Fruit fly (Drosophila melanogaster) whole organism, prepupa: ENCODE data around the gene CG15322.

Experiments
- Blimp-1 ChIP-seq: fragments of 200-800 bp; sonication (Bioruptor generic); optimal IDR thresholded peaks from 3 replicates; lab custom pipeline; 2017; ENCODE audit warnings: missing biosample characterization, missing genetic modification characterization, mild to moderate bottlenecking, moderate library complexity, missing genetic modification reagents
- CG10631 ChIP-seq: fragments of 200-800 bp; sonication (Bioruptor generic); optimal IDR thresholded peaks from 2 replicates; lab custom pipeline; 2016; ENCODE audit warnings: missing biosample characterization, missing genetic modification characterization
- CG10669 ChIP-seq: fragments of 200-800 bp; sonication (Bioruptor generic); optimal IDR thresholded peaks from 3 replicates; lab custom pipeline; 2018; ENCODE audit warnings: missing biosample characterization, mild to moderate bottlenecking, missing genetic modification characterization, moderate library complexity
- CG11294 ChIP-seq: fragments of 200-800 bp; sonication (Bioruptor generic); IDR thresholded peaks from 2 replicates; pipeline ENCODE4 v1.3.6; 2022; ENCODE audit warnings: missing biosample characterization, missing genetic modification characterization
- CG11902 ChIP-seq: fragments of 200-800 bp; sonication (Bioruptor generic); optimal IDR thresholded peaks from 3 replicates; lab custom pipeline; 2016; ENCODE audit warnings: missing biosample characterization, missing genetic modification characterization
- CG15336 ChIP-seq: fragments of 200-800 bp; sonication (Bioruptor generic); IDR thresholded peaks from 2 replicates; pipeline ENCODE4 v1.3.6; 2022; ENCODE audit warnings: missing biosample characterization, missing genetic modification characterization
- CG1621 ChIP-seq: fragments of 200-800 bp; sonication (Bioruptor generic); optimal IDR thresholded peaks from 3 replicates; lab custom pipeline; 2018; ENCODE audit warnings: missing biosample characterization, mild to moderate bottlenecking, missing genetic modification characterization
- CG16779 ChIP-seq: fragments of 200-800 bp; sonication (Bioruptor generic); optimal IDR thresholded peaks from 3 replicates; lab custom pipeline; 2017; ENCODE audit warnings: missing biosample characterization, mild to moderate bottlenecking, missing genetic modification characterization
- CG3032 ChIP-seq: fragments of 200-800 bp; optimal IDR thresholded peaks from 2 replicates; lab custom pipeline; 2019; ENCODE audit warnings: missing biosample characterization, mild to moderate bottlenecking, missing genetic modification characterization, moderate library complexity
- CG31627 ChIP-seq: fragments of 200-800 bp; sonication (Bioruptor generic); optimal IDR thresholded peaks from 3 replicates; lab custom pipeline; 2016; ENCODE audit warnings: missing biosample characterization, missing genetic modification characterization
- CG34406 ChIP-seq: fragments of 200-800 bp; sonication (Bioruptor generic); optimal IDR thresholded peaks from 3 replicates; lab custom pipeline; 2016; ENCODE audit warnings: missing biosample characterization, missing genetic modification characterization
- CG3919 ChIP-seq: fragments of 200-800 bp; sonication (Bioruptor generic); optimal IDR thresholded peaks from 3 replicates; lab custom pipeline; 2016; ENCODE audit warnings: missing biosample characterization, missing genetic modification characterization
- CG4318 ChIP-seq: fragments of 200-800 bp; sonication (Bioruptor generic); optimal IDR thresholded peaks from 3 replicates; lab custom pipeline; 2017; ENCODE audit warnings: missing biosample characterization, mild to moderate bottlenecking, missing genetic modification characterization
- CG6792 ChIP-seq: fragments of 200-800 bp; sonication (Bioruptor generic); optimal IDR thresholded peaks from 3 replicates; lab custom pipeline; 2016; ENCODE audit warnings: missing biosample characterization, missing genetic modification characterization
- CG6808 ChIP-seq: fragments of 200-800 bp; sonication (Bioruptor generic); optimal IDR thresholded peaks from 3 replicates; lab custom pipeline; 2017; ENCODE audit warnings: missing biosample characterization, missing genetic modification characterization, mild to moderate bottlenecking, moderate library complexity, missing genetic modification reagents
- CG6854 ChIP-seq: fragments of 200-800 bp; sonication (Bioruptor generic); optimal IDR thresholded peaks from 2 replicates; lab custom pipeline; 2017; ENCODE audit warnings: missing biosample characterization, mild to moderate bottlenecking, missing genetic modification characterization
- CG7368 ChIP-seq: fragments of 200-800 bp; sonication (Bioruptor generic); optimal IDR thresholded peaks from 3 replicates; lab custom pipeline; 2016; ENCODE audit warnings: missing biosample characterization, missing genetic modification characterization
- CG8119 ChIP-seq: fragments of 200-800 bp; sonication (Bioruptor generic); IDR thresholded peaks from 3 replicates; pipeline ENCODE4 v1.3.6; 2022; ENCODE audit warnings: missing biosample characterization, missing genetic modification characterization
- CG9139 ChIP-seq: fragments of 200-800 bp; sonication (Bioruptor generic); optimal IDR thresholded peaks from 3 replicates; lab custom pipeline; 2017; ENCODE audit warnings: missing biosample characterization, mild to moderate bottlenecking, missing genetic modification characterization
- Eip78C ChIP-seq: fragments of 200-800 bp; sonication (Bioruptor generic); peaks from one replicate; lab custom pipeline; 2016; ENCODE audit warnings: missing biosample characterization, missing genetic modification characterization
- Ets21C ChIP-seq: fragments of 200-800 bp; sonication (Bioruptor generic); optimal IDR thresholded peaks from 3 replicates; lab custom pipeline; 2016; ENCODE audit warnings: missing biosample characterization, missing genetic modification characterization
- Ets96B ChIP-seq: fragments of 200-800 bp; optimal IDR thresholded peaks from 2 replicates; lab custom pipeline; 2019; ENCODE audit warnings: missing biosample characterization, mild to moderate bottlenecking, missing genetic modification characterization, moderate library complexity
- Gug ChIP-seq: fragments of 200-800 bp; sonication (Bioruptor generic); IDR thresholded peaks from 2 replicates; pipeline ENCODE4 v1.3.6; 2022; ENCODE audit warnings: missing biosample characterization, missing genetic modification characterization
- Hr39 ChIP-seq: fragments of 200-800 bp; sonication (Bioruptor generic); optimal IDR thresholded peaks from 2 replicates; lab custom pipeline; 2016; ENCODE audit warnings: missing biosample characterization, missing genetic modification characterization
- Hr4 ChIP-seq: fragments of 200-800 bp; sonication (Bioruptor generic); optimal IDR thresholded peaks from 3 replicates; lab custom pipeline; 2016; ENCODE audit warnings: missing biosample characterization, missing genetic modification characterization
- Lpt ChIP-seq: fragments of 200-800 bp; sonication (Bioruptor generic); optimal IDR thresholded peaks from 3 replicates; lab custom pipeline; 2016; ENCODE audit warnings: missing biosample characterization, missing genetic modification characterization
- Met ChIP-seq: fragments of 200-800 bp; sonication (Bioruptor generic); optimal IDR thresholded peaks from 3 replicates; lab custom pipeline; 2016; ENCODE audit warnings: missing biosample characterization, missing genetic modification characterization
- OdsH ChIP-seq: fragments of 200-800 bp; sonication (Bioruptor generic); optimal IDR thresholded peaks from 3 replicates; lab custom pipeline; 2016; ENCODE audit warnings: missing biosample characterization, missing genetic modification characterization
- Smox ChIP-seq: fragments of 200-800 bp; sonication (Bioruptor generic); optimal IDR thresholded peaks from 3 replicates; lab custom pipeline; 2016; ENCODE audit warnings: missing biosample characterization, missing genetic modification characterization
- Sox14 ChIP-seq: fragments of 200-800 bp; sonication (Bioruptor generic); optimal IDR thresholded peaks from 3 replicates; lab custom pipeline; 2016; ENCODE audit warnings: missing biosample characterization, missing genetic modification characterization
- achi ChIP-seq: fragments of 200-800 bp; sonication (Bioruptor generic); optimal IDR thresholded peaks from 3 replicates; lab custom pipeline; 2016; ENCODE audit warnings: missing biosample characterization, missing genetic modification characterization
- acj6 ChIP-seq: fragments of 200-800 bp; sonication (Bioruptor generic); optimal IDR thresholded peaks from 3 replicates; lab custom pipeline; 2016; ENCODE audit warnings: missing biosample characterization, missing genetic modification characterization
- cyc ChIP-seq: fragments of 200-800 bp; sonication (Bioruptor generic); optimal IDR thresholded peaks from 3 replicates; lab custom pipeline; 2016; ENCODE audit warnings: missing biosample characterization, missing genetic modification characterization
- dac ChIP-seq: fragments of 200-800 bp; sonication (Bioruptor generic); optimal IDR thresholded peaks from 2 replicates; lab custom pipeline; 2017; ENCODE audit warnings: missing biosample characterization, mild to moderate bottlenecking, missing genetic modification characterization
- dsx ChIP-seq: fragments of 200-800 bp; optimal IDR thresholded peaks from 3 replicates; lab custom pipeline; 2019; ENCODE audit warnings: missing biosample characterization, mild to moderate bottlenecking, missing genetic modification characterization, moderate library complexity; ENCODE audit not compliant: poor library complexity, severe bottlenecking
- eg ChIP-seq: fragments of 200-800 bp; sonication (Bioruptor generic); IDR thresholded peaks from 3 replicates; pipeline ENCODE4 v1.3.6; 2022; ENCODE audit warnings: missing biosample characterization, missing genetic modification characterization
- fd59A ChIP-seq: fragments of 200-800 bp; sonication (Bioruptor generic); optimal IDR thresholded peaks from 2 replicates; lab custom pipeline; 2017; ENCODE audit warnings: missing biosample characterization, mild to moderate bottlenecking, missing genetic modification characterization, missing genetic modification reagents
- fd85E ChIP-seq: fragments of 200-800 bp; sonication (Bioruptor generic); optimal IDR thresholded peaks from 3 replicates; lab custom pipeline; 2016; ENCODE audit warnings: missing biosample characterization, missing genetic modification characterization
- fkh ChIP-seq: fragments of 200-800 bp; sonication (Bioruptor generic); optimal IDR thresholded peaks from 3 replicates; lab custom pipeline; 2017; ENCODE audit warnings: missing biosample characterization, mild to moderate bottlenecking, missing genetic modification characterization, moderate library complexity
- net ChIP-seq: fragments of 200-800 bp; sonication (Bioruptor generic); optimal IDR thresholded peaks from 3 replicates; lab custom pipeline; 2016; ENCODE audit warnings: missing biosample characterization, missing genetic modification characterization
- spab ChIP-seq: fragments of 200-800 bp; sonication (Bioruptor generic); optimal IDR thresholded peaks from 2 replicates; lab custom pipeline; 2017; ENCODE audit warnings: missing biosample characterization, mild to moderate bottlenecking, missing genetic modification characterization, missing genetic modification reagents
- ss ChIP-seq, 2 experiments: fragments of 200-800 bp; sonication (Bioruptor generic); optimal IDR thresholded peaks; 2 replicates in 1 of 2; 3 replicates in 1 of 2; lab custom pipeline; 2017 to 2018; ENCODE audit warnings: mild to moderate bottlenecking in 2 of 2, missing biosample characterization in 2 of 2, missing genetic modification characterization in 2 of 2, moderate library complexity in 1 of 2
- svp ChIP-seq: fragments of 200-800 bp; sonication (Bioruptor generic); peaks from one replicate; lab custom pipeline; 2016; ENCODE audit warnings: missing biosample characterization, missing genetic modification characterization
- topi ChIP-seq: fragments of 200-800 bp; sonication (Bioruptor generic); optimal IDR thresholded peaks from 3 replicates; lab custom pipeline; 2016; ENCODE audit warnings: missing biosample characterization, missing genetic modification characterization

The CG15322 gene

DNA sequence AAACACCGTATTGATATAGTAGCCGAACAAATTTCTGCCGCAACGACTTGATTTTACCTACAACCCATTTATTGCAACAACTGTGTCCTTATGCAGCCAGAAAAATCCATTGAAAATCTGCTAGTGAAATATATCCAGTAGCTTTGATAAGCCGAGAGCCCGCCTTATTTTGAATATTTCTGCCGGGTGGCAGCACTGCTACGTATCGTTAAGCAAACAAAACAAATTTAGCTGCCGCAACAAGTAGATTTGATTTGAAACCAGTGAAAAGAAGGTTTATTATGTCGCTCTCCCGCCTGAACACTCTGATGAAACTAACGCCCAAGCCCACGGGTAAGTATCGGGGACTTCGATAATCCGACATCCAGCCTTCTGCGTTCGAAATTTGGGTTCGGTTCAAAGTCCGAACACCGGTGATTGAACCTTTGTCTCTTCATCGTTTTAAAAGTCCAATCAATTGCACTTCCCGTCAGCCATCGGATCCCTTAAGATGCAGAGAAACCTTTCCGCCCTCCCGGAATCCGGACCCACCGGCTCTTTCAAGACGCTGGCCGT, 33.2 kb downstream of the CG15322 start, which contains the start of gene CG9577 (continued):
- TF ChIP-seq CG6792 (GFP tag; lab: Kevin White, UChicago): no peak
- TF ChIP-seq Lpt (GFP tag; lab: Kevin White, UChicago): no peak
- no peak for TF ChIP-seq CG11902
- no peak for TF ChIP-seq Ets21C
- TF ChIP-seq Eip78C (GFP tag; lab: Kevin White, UChicago): peak; percentile 25
- TF ChIP-seq CG8119 (GFP tag; lab: Robert Waterston, UW): peak; percentile 57; the same call in 2 of the 3 replicates
- TF ChIP-seq achi: no peak
- TF ChIP-seq CG4318 (GFP tag; lab: Kevin White, UChicago): no peak
- TF ChIP-seq fd85E (GFP tag; lab: Kevin White, UChicago): no peak
- peak; percentile 71 for TF ChIP-seq CG1621 (tag; lab: Kevin White, UChicago)
- peak; percentile 12 for TF ChIP-seq dsx
- TF ChIP-seq topi (GFP tag; lab: Kevin White, UChicago): no peak
- TF ChIP-seq CG10669: peak; percentile 56
- TF ChIP-seq CG15336 (GFP tag; lab: Robert Waterston, UW): peak; percentile 49; the same call in 1 of the 2 replicates
- TF ChIP-seq CG9139: peak; percentile 92
- peak; percentile 50; the same call in 1 of the 3 replicates for TF ChIP-seq eg (GFP tag; lab: Robert Waterston, UW)
- no peak for TF ChIP-seq cyc (GFP tag; lab: Kevin White, UChicago)
- no peak for TF ChIP-seq acj6 (GFP tag; lab: Kevin White, UChicago)
- no peak for TF ChIP-seq dac (GFP tag; lab: Kevin White, UChicago)
- TF ChIP-seq Gug: no peak

DNA sequence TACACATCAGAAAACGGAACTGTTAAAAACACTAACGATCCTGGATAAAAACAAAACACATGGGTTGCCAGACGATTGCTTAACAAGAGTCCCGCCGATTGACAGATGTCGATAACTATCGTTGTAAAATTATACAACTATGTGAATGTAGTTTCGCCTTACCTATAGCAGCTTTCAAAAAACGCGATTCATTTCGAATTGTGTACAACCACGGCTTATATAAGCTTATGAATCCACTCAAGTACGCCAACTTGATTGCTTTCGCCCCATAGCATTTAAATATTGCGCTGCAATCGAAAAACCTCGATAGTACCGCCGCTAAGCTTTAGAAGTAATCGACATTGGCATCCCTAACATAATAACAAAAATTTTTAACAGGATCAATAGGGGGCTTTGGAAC, 36.5 kb downstream of the CG15322 start, which contains the start of the genes CG9581 and CG9578:
TSS of gene CG9581 (minus strand) at position 84 of the 400 bp plus-strand sequence.
TSS of gene CG9578 (plus strand) at position 325 of the 400 bp plus-strand sequence.
- peak; percentile 52 for TF ChIP-seq fkh (GFP tag; lab: Kevin White, UChicago)
- TF ChIP-seq svp (GFP tag; lab: Kevin White, UChicago): no peak
- TF ChIP-seq CG3919 (GFP tag; lab: Kevin White, UChicago): no peak
- no peak for TF ChIP-seq spab (GFP tag; lab: Kevin White, UChicago)
- peak; percentile 25 for TF ChIP-seq CG3032 (tag; lab: Kevin White, UChicago)

DNA sequence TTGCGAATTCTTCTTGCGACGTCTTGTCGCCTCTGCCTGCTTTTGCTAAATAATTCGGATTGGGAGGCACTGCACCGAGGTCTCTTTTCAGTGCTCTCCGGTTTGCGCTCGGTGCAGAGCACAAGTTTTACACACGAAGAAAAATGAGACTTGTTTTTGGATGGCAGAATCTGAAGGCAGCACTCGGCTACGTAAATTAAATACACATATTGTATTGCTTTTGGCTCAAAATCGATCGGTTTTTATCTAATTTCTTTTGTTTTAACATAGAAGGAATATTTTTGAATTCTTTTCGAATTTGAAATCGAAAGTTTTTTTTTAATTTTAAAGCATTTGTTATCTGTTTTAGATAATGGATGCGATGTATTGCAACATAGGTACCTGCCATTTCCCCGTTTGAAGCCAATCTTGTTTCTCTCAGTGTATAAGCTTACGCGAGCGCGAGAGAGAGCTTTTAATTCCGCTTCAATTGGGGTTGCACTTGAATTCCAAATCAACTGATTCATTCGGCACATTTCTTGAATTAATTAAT, 40.2 kb downstream of the CG15322 start, which contains the start of gene AnxB10:
TSS of gene AnxB10 (minus strand) at position 51 of the 532 bp plus-strand sequence.
- TF ChIP-seq CG7368 (GFP tag; lab: Kevin White, UChicago) (peak; percentile 93), CG16779 (tag; lab: Kevin White, UChicago) (peak; percentile 87), fd59A (GFP tag; lab: Kevin White, UChicago) (peak; percentile 91), achi (peak; percentile 94), dac (GFP tag; lab: Kevin White, UChicago) (peak; percentile 90), CG11294 (GFP tag; lab: Robert Waterston, UW) (peak; percentile 88), CG6808 (peak; percentile 94), svp (GFP tag; lab: Kevin White, UChicago) (peak; percentile 98), net (GFP tag; lab: Kevin White, UChicago) (peak; percentile 96), Met (GFP tag; lab: Kevin White, UChicago) (peak; percentile 96), spab (GFP tag; lab: Kevin White, UChicago) (peak; percentile 90), Smox (GFP tag; lab: Kevin White, UChicago) (peak; percentile 94), Ets96B (tag; lab: Kevin White, UChicago) (peak; percentile 92), CG3919 (GFP tag; lab: Kevin White, UChicago) (peak; percentile 96), Blimp-1 (peak; percentile 83), cyc (GFP tag; lab: Kevin White, UChicago) (peak; percentile 94), CG8119 (GFP tag; lab: Robert Waterston, UW) (peak; percentile 94), Hr4 (GFP tag; lab: Kevin White, UChicago) (peak; percentile 93), topi (GFP tag; lab: Kevin White, UChicago) (peak; percentile 96), fd85E (GFP tag; lab: Kevin White, UChicago) (peak; percentile 81), ss (GFP tag; optimal IDR thresholded peaks at IDR 0.05; lab: Kevin White, UChicago) (peak; percentile 82 to 92), CG9139 (peak; percentile 88), CG10631 (GFP tag; lab: Kevin White, UChicago) (peak; percentile 93), CG6854 (GFP tag; lab: Kevin White, UChicago) (peak; percentile 88), OdsH (GFP tag; lab: Kevin White, UChicago) (peak; percentile 96), CG1621 (tag; lab: Kevin White, UChicago) (peak; percentile 81), Hr39 (GFP tag; lab: Kevin White, UChicago) (peak; percentile 94), CG31627 (GFP tag; lab: Kevin White, UChicago) (peak; percentile 95), Sox14 (GFP tag; lab: Kevin White, UChicago) (peak; percentile 95), CG3032 (tag; lab: Kevin White, UChicago) (peak; percentile 93), CG34406 (GFP tag; lab: Kevin White, UChicago) (peak; percentile 95), CG10669 (peak; percentile 95), CG15336 (GFP tag; lab: Robert Waterston, UW) (peak; percentile 95), CG6792 (GFP tag; lab: Kevin White, UChicago) (peak; percentile 97), Ets21C (peak; percentile 92), acj6 (GFP tag; lab: Kevin White, UChicago) (peak; percentile 95)
